Fruit fly (Drosophila melanogaster): ENCODE data around the gene Csk.

Gene Csk

DNA sequence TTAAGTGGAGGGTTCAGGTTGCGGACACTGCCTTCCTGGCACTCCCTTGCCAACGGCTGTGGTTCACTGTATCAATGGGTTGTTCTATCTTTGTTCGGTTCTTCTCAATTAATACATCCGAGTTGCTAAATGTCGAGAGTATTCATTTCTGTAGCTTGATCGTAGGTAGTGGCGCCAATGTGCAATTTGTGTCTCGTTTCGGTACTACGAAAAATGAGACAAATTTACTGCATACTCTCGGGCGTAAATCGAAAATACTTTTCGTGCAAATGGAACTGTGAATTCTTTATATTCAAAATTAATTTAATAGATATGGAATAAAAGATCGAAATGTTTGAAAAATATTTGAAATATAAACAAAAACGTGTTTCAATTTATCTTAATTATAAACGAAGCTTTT, 15.0 kb upstream of the Csk start:
- TF ChIP-seq CG32121 (GFP tag; IDR thresholded peaks at IDR 0.05): 0 out of 2 replicates have a peak, but pooled peaks have one; percentile 2
- no peak for TF ChIP-seq gl (tag; optimal IDR thresholded peaks at IDR 0.05)
- TF ChIP-seq CG34367 (tag; optimal IDR thresholded peaks at IDR 0.05): no peak
- peak; percentile 38 for TF ChIP-seq D1 (tag; optimal IDR thresholded peaks at IDR 0.05)
- no peak for TF ChIP-seq EcR (GFP tag; optimal IDR thresholded peaks at IDR 0.05)
- TF ChIP-seq Pif1B (GFP tag; optimal IDR thresholded peaks at IDR 0.05): no peak
- TF ChIP-seq CG14655 (GFP tag; optimal IDR thresholded peaks at IDR 0.05): no peak
- no peak for TF ChIP-seq CG15710 (tag; optimal IDR thresholded peaks at IDR 0.05)
- no peak for TF ChIP-seq Pif1A (GFP tag; optimal IDR thresholded peaks at IDR 0.05)

DNA sequence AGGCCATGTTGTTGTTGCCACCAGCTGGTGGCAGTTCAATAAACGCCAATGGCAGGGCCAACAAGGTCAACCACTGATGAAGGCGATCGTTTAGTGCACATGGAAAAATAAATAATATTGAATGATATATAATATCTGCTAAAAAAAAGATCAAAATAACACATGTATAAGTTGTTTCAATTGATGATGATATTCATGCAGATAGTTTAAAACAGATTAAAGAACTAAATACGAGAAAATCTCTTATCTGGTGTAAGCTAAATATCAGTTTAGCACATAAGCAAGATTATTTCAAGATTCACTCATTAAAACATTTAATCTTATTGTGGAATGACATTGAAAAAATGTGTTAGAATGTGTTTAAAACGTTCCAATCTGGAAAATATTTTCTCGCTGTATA, 12.9 kb upstream of the Csk start:
- TF ChIP-seq EcR (GFP tag; optimal IDR thresholded peaks at IDR 0.05) (peak; percentile 63), CG34367 (tag; optimal IDR thresholded peaks at IDR 0.05) (no peak), Pif1B (GFP tag; optimal IDR thresholded peaks at IDR 0.05) (no peak), rn (GFP tag; IDR thresholded peaks at IDR 0.05) (no peak), Pif1A (GFP tag; optimal IDR thresholded peaks at IDR 0.05) (no peak), CG8159 (tag; optimal IDR thresholded peaks at IDR 0.05) (peak; percentile 44), CG15710 (tag; optimal IDR thresholded peaks at IDR 0.05) (peak; percentile 27), CG4496 (GFP tag; IDR thresholded peaks at IDR 0.05) (no peak), CG13204 (GFP tag; optimal IDR thresholded peaks at IDR 0.05) (no peak), Snoo (tag; optimal IDR thresholded peaks at IDR 0.05) (no peak), CG14655 (GFP tag; optimal IDR thresholded peaks at IDR 0.05) (no peak), CG9948 (tag; optimal IDR thresholded peaks at IDR 0.05) (peak; percentile 30), CG12605 (GFP tag; IDR thresholded peaks at IDR 0.05) (no peak), CG17806 (tag; optimal IDR thresholded peaks at IDR 0.05) (peak; percentile 3), gl (tag; optimal IDR thresholded peaks at IDR 0.05) (no peak), Ets98B (GFP tag; IDR thresholded peaks at IDR 0.05) (no peak), fd96Ca (GFP tag; IDR thresholded peaks at IDR 0.05) (no peak), CG10348 (GFP tag; IDR thresholded peaks at IDR 0.05) (no peak), CG32121 (GFP tag; IDR thresholded peaks at IDR 0.05) (no peak), CG8301 (tag; optimal IDR thresholded peaks at IDR 0.05) (no peak), D1 (tag; optimal IDR thresholded peaks at IDR 0.05) (no peak)

DNA sequence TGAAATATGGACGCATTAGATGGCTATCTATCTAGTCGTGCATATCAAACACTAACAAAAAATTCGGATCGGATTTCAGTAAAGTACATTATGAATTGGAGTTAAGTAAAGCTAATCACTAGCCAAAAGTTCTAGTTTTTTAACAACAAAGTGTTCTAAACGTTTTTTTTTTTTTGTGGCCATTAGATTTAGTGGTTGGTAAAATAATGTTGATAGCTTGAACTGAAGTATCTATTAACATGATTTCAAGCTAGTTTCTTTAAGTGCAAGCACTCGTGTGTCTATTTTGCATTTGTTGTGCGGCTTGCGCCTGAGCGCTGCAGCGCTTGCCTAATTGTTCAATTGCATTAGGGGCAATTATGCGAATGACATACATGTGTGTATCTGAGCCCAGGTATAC, 12.1 kb upstream of the Csk start:
- TF ChIP-seq Pif1B (GFP tag; optimal IDR thresholded peaks at IDR 0.05) (no peak), Pif1A (GFP tag; optimal IDR thresholded peaks at IDR 0.05) (no peak), CG15710 (tag; optimal IDR thresholded peaks at IDR 0.05) (no peak), Ets98B (GFP tag; IDR thresholded peaks at IDR 0.05) (peak; percentile 30; the same call in 1 of the 2 replicates), CG32121 (GFP tag; IDR thresholded peaks at IDR 0.05) (peak; percentile 62), EcR (GFP tag; optimal IDR thresholded peaks at IDR 0.05) (no peak), CG9948 (tag; optimal IDR thresholded peaks at IDR 0.05) (no peak), rn (GFP tag; IDR thresholded peaks at IDR 0.05) (no peak), CG34367 (tag; optimal IDR thresholded peaks at IDR 0.05) (no peak), CG12605 (GFP tag; IDR thresholded peaks at IDR 0.05) (no peak)

DNA sequence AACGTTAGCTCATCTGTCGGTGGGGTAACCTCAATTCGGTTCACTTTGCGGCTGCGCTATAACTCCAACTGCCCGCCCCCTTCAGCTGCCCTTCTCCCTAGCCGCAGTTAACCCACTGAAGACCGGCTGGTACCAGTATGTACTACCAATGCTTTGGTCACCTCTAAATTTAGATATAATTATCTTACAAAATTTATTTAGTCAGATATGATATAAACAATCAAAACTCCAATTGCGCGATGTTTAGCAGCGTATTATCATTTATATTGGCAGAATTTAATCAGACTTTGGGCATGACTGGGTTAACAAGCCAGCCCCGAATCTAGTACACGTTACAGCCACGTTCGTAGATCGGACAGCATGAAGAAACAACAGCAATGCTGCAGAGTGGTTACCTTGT, 11.2 kb upstream of the Csk start:
- TF ChIP-seq CG15710 (tag; optimal IDR thresholded peaks at IDR 0.05) (peak; percentile 64), gl (tag; optimal IDR thresholded peaks at IDR 0.05) (peak; percentile 40), Snoo (tag; optimal IDR thresholded peaks at IDR 0.05) (no peak), CG32121 (GFP tag; IDR thresholded peaks at IDR 0.05) (peak; percentile 79), fd96Ca (GFP tag; IDR thresholded peaks at IDR 0.05) (peak; percentile 76; the same call in 2 of the 3 replicates), CG13204 (GFP tag; optimal IDR thresholded peaks at IDR 0.05) (peak; percentile 18), CG14655 (GFP tag; optimal IDR thresholded peaks at IDR 0.05) (peak; percentile 62), CG4496 (GFP tag; IDR thresholded peaks at IDR 0.05) (peak; percentile 74), Pif1A (GFP tag; optimal IDR thresholded peaks at IDR 0.05) (peak; percentile 64), CG17806 (tag; optimal IDR thresholded peaks at IDR 0.05) (peak; percentile 65), Pif1B (GFP tag; optimal IDR thresholded peaks at IDR 0.05) (peak; percentile 44), CG34367 (tag; optimal IDR thresholded peaks at IDR 0.05) (peak; percentile 47), CG10348 (GFP tag; IDR thresholded peaks at IDR 0.05) (no peak), CG9948 (tag; optimal IDR thresholded peaks at IDR 0.05) (peak; percentile 67), rn (GFP tag; IDR thresholded peaks at IDR 0.05) (no peak; the same call in 1 of the 2 replicates), CG8301 (tag; optimal IDR thresholded peaks at IDR 0.05) (peak; percentile 54), Ets98B (GFP tag; IDR thresholded peaks at IDR 0.05) (peak; percentile 75), CG8159 (tag; optimal IDR thresholded peaks at IDR 0.05) (peak; percentile 57), EcR (GFP tag; optimal IDR thresholded peaks at IDR 0.05) (no peak), CG12605 (GFP tag; IDR thresholded peaks at IDR 0.05) (peak; percentile 38; the same call in 1 of the 2 replicates), D1 (tag; optimal IDR thresholded peaks at IDR 0.05) (no peak)

DNA sequence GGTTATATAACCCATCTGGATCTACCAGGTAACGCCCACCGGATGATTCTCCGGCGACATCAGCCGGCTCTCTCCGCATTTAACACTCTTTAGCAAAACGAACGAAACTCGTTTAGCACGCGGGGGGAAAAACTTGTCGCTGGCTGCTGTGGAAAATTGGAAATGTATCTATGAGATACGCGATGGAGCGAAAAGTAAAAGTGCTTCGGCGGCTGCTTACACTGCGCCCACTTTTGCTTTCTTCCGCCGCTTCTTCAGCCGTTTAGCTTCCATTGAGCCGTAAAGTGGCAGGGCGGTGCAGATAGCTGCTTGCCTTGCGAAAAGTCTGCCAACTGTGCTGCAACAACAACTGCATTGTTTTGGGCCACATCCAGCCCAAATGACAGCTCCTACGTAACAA, 10.7 kb upstream of the Csk start:
- TF ChIP-seq Ets98B (GFP tag; IDR thresholded peaks at IDR 0.05): no peak
- peak; percentile 14; the same call in 1 of the 3 replicates for TF ChIP-seq fd96Ca (GFP tag; IDR thresholded peaks at IDR 0.05)
- no peak for TF ChIP-seq CG12605 (GFP tag; IDR thresholded peaks at IDR 0.05)
- TF ChIP-seq CG14655 (GFP tag; optimal IDR thresholded peaks at IDR 0.05): peak; percentile 36
- no peak for TF ChIP-seq CG13204 (GFP tag; optimal IDR thresholded peaks at IDR 0.05)
- no peak for TF ChIP-seq CG32121 (GFP tag; IDR thresholded peaks at IDR 0.05)
- TF ChIP-seq D1 (tag; optimal IDR thresholded peaks at IDR 0.05): no peak
- TF ChIP-seq gl (tag; optimal IDR thresholded peaks at IDR 0.05): no peak
- no peak for TF ChIP-seq CG8159 (tag; optimal IDR thresholded peaks at IDR 0.05)
- TF ChIP-seq CG8301 (tag; optimal IDR thresholded peaks at IDR 0.05): peak; percentile 32
- TF ChIP-seq Pif1A (GFP tag; optimal IDR thresholded peaks at IDR 0.05): no peak

DNA sequence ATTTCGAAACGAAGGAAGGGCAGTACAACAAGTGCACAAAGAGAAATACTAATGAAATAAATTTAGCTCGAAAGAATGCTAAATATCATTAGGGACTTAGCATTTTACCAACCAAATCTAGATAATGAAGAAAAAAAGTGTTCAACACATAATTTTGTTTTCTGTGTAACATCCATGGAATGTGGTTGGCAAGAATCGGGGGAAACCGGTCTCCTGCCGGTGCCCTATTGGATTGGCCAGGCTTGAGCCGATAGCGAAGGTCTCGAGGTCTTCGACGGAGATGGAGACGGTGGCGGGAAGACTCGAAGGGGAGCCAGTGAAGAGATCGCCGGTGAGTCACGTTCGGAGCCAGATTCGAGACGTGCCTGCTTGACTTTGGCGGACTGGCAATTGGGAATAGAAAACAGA, 7.3 kb upstream of the Csk start:
- TF ChIP-seq CG34367 (tag; optimal IDR thresholded peaks at IDR 0.05): peak; percentile 81
- TF ChIP-seq EcR (GFP tag; optimal IDR thresholded peaks at IDR 0.05): peak; percentile 81
- peak; percentile 83 for TF ChIP-seq Pif1A (GFP tag; optimal IDR thresholded peaks at IDR 0.05)
- TF ChIP-seq CG14655 (GFP tag; optimal IDR thresholded peaks at IDR 0.05): peak; percentile 80
- TF ChIP-seq CG12605 (GFP tag; IDR thresholded peaks at IDR 0.05): peak; percentile 56; the same call in 1 of the 2 replicates
- peak; percentile 74 for TF ChIP-seq CG13204 (GFP tag; optimal IDR thresholded peaks at IDR 0.05)
- peak; percentile 41; the same call in 1 of the 2 replicates for TF ChIP-seq rn (GFP tag; IDR thresholded peaks at IDR 0.05)
- TF ChIP-seq CG4496 (GFP tag; IDR thresholded peaks at IDR 0.05): peak; percentile 90
- peak; percentile 87 for TF ChIP-seq CG8159 (tag; optimal IDR thresholded peaks at IDR 0.05)
- peak; percentile 76 for TF ChIP-seq CG32121 (GFP tag; IDR thresholded peaks at IDR 0.05)
- TF ChIP-seq gl (tag; optimal IDR thresholded peaks at IDR 0.05): peak; percentile 76
- TF ChIP-seq Pif1B (GFP tag; optimal IDR thresholded peaks at IDR 0.05): peak; percentile 86
- TF ChIP-seq CG10348 (GFP tag; IDR thresholded peaks at IDR 0.05): no peak
- TF ChIP-seq CG8301 (tag; optimal IDR thresholded peaks at IDR 0.05): peak; percentile 78
- TF ChIP-seq Snoo (tag; optimal IDR thresholded peaks at IDR 0.05): peak; percentile 78
- peak; percentile 83 for TF ChIP-seq CG9948 (tag; optimal IDR thresholded peaks at IDR 0.05)
- TF ChIP-seq D1 (tag; optimal IDR thresholded peaks at IDR 0.05): peak; percentile 25
- peak; percentile 62; the same call in 1 of the 3 replicates for TF ChIP-seq fd96Ca (GFP tag; IDR thresholded peaks at IDR 0.05)
- peak; percentile 85 for TF ChIP-seq CG15710 (tag; optimal IDR thresholded peaks at IDR 0.05)
- TF ChIP-seq Ets98B (GFP tag; IDR thresholded peaks at IDR 0.05): peak; percentile 74
- TF ChIP-seq CG17806 (tag; optimal IDR thresholded peaks at IDR 0.05): peak; percentile 87
